Worm (Caenorhabditis elegans) whole organism, mixed stage, embryonic: ENCODE results near the gene nspb-10.

ENCODE experiments used
- ces-1 ChIP-seq: fragments of 150-350 bp; optimal IDR thresholded peaks from 2 replicates; lab custom pipeline; 2014; ENCODE audit warnings: missing biosample characterization, missing genetic modification reagents, missing genetic modification characterization
- elt-1 ChIP-seq: sonication (generic microtip); optimal IDR thresholded peaks from 2 replicates; lab custom pipeline; 2017; ENCODE audit warnings: missing genetic modification characterization, mild to moderate bottlenecking, missing compliant biosample characterization, antibody characterized with exemption, moderate library complexity, borderline replicate concordance; ENCODE audit not compliant: insufficient read depth
- elt-3 ChIP-seq: fragments of 150-350 bp; optimal IDR thresholded peaks from 2 replicates; lab custom pipeline; 2014; ENCODE audit warnings: missing biosample characterization, missing genetic modification characterization
- lsy-2 ChIP-seq: fragments of 150-350 bp; optimal IDR thresholded peaks from 2 replicates; lab custom pipeline; 2014; ENCODE audit warnings: missing biosample characterization, missing genetic modification characterization
- nhr-12 ChIP-seq: fragments of 150-350 bp; optimal IDR thresholded peaks from 2 replicates; lab custom pipeline; 2014; ENCODE audit warnings: missing biosample characterization, missing genetic modification characterization
- nhr-28 ChIP-seq: fragments of 150-350 bp; optimal IDR thresholded peaks from 2 replicates; lab custom pipeline; 2014; ENCODE audit warnings: missing biosample characterization, missing genetic modification characterization
- pha-4 ChIP-seq: fragments of 150-350 bp; optimal IDR thresholded peaks from 2 replicates; lab custom pipeline; 2018; ENCODE audit warnings: missing biosample characterization, missing genetic modification reagents, missing genetic modification characterization
- sptf-1 ChIP-seq: sonication (generic microtip); optimal IDR thresholded peaks from 2 replicates; lab custom pipeline; 2017; ENCODE audit warnings: mild to moderate bottlenecking, missing genetic modification characterization, moderate library complexity, missing compliant biosample characterization
- ztf-11 ChIP-seq: fragments of 150-350 bp; optimal IDR thresholded peaks from 2 replicates; lab custom pipeline; 2014; ENCODE audit warnings: missing biosample characterization, missing genetic modification characterization

DNA sequence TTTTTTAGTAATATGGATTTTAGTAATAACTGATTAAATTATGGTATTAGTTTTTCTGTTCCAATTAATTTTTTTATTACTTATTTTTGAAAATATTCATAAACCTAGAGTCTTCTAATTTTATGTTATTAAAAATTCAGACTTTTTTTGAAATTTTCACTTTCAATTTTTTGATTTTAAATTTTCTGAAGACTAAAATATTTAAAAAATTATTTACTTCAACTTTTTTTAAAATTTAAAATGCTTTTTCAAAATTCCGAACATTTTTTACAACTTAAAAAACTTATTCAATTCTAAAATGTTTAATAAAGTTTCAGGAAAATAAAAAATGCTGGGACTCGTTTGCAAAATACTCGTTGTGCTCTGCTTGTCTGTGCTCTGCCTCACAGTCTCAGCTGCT lies 37.4 kb downstream of the nspb-10 start, which contains the start of gene nlp-41:
- TF ChIP-seq elt-3 (tag; lab: Kevin White, UChicago) (no peak), pha-4 (tag; lab: Kevin White, UChicago) (no peak), ces-1 (no peak), lsy-2 (tag; lab: Kevin White, UChicago) (no peak), nhr-28 (tag; lab: Kevin White, UChicago) (no peak), elt-1 (no peak), nhr-12 (tag; lab: Kevin White, UChicago) (no peak), sptf-1 (tag; lab: Kevin White, UChicago) (no peak), ztf-11 (no peak)
